Worm (Caenorhabditis elegans): ENCODE results near the gene puf-3.

- no peak for TF ChIP-seq tra-4 (tag; optimal IDR thresholded peaks at IDR 0.05)
- TF ChIP-seq ama-1 (optimal IDR thresholded peaks at IDR 0.05): no peak
- TF ChIP-seq ceh-13 (GFP tag; optimal IDR thresholded peaks at IDR 0.05): no peak
- no peak for TF ChIP-seq hnd-1 (tag; optimal IDR thresholded peaks at IDR 0.05)
- TF ChIP-seq scrt-1 (GFP tag; IDR thresholded peaks at IDR 0.05): no peak
- TF ChIP-seq flt-1 (GFP tag; IDR thresholded peaks at IDR 0.05): no peak
- TF ChIP-seq F13C5.2 (tag; optimal IDR thresholded peaks at IDR 0.05): no peak
Observed at ce11 chrIV:13492271-13492670, 19.7 kb downstream of the puf-3 start, which contains the start of gene Y45F10A.7.

Data from whole organism, early embryonic.